Worm (Caenorhabditis elegans) whole organism, early embryonic: ENCODE measurements around the gene C08G9.2.

Experiments used
- B0310.2 ChIP-seq: sonication (generic microtip); optimal IDR thresholded peaks from 2 replicates; lab custom pipeline; 2016; ENCODE audit warnings: mild to moderate bottlenecking, missing genetic modification characterization, missing compliant biosample characterization
- F13C5.2 ChIP-seq: sonication (generic microtip); optimal IDR thresholded peaks from 2 replicates; lab custom pipeline; 2017; ENCODE audit warnings: mild to moderate bottlenecking, missing genetic modification characterization, inconsistent platforms, missing compliant biosample characterization
- ama-1 ChIP-seq: fragments of 150-350 bp; optimal IDR thresholded peaks from 2 replicates; lab custom pipeline; 2014
- ets-7 ChIP-seq: sonication (generic microtip); optimal IDR thresholded peaks from 2 replicates; lab custom pipeline; 2016; ENCODE audit warnings: missing genotype, missing genetic modification characterization, missing compliant biosample characterization
- hmbx-1 ChIP-seq: sonication (generic microtip); optimal IDR thresholded peaks from 2 replicates; lab custom pipeline; 2016; ENCODE audit warnings: mild to moderate bottlenecking, missing genetic modification characterization, missing compliant biosample characterization
- sea-1 ChIP-seq: fragments of 200-800 bp; sonication (Bioruptor generic); conservative IDR thresholded peaks from 2 replicates; pipeline ENCODE4 v1.3.6; 2022; ENCODE audit warnings: missing genetic modification characterization, missing compliant biosample characterization
- tbx-37 ChIP-seq: fragments of 200-800 bp; sonication (Bioruptor generic); conservative IDR thresholded peaks from 2 replicates; pipeline ENCODE4 v1.3.6; 2022; ENCODE audit warnings: missing genetic modification reagents, missing genetic modification characterization, missing compliant biosample characterization

ce11 chrIV:7653198-7653597 is 19.6 kb downstream of the C08G9.2 start:
- TF ChIP-seq hmbx-1 (no peak), B0310.2 (tag; lab: Kevin White, UChicago) (no peak), F13C5.2 (no peak), ama-1 (no peak), sea-1 (no peak), ets-7 (tag; lab: Kevin White, UChicago) (no peak), tbx-37 (GFP tag; lab: Robert Waterston, UW) (no peak)
